Fruit fly (Drosophila melanogaster) whole organism, embryonic: ENCODE data around the gene Moca-cyp.

Source experiments
- Ada2b ChIP-seq: fragments of 200-800 bp; sonication (Bioruptor generic); IDR thresholded peaks from 2 replicates; pipeline ENCODE4 v1.3.6; 2022; ENCODE audit warnings: missing biosample characterization, missing genetic modification characterization
- Aef1 ChIP-seq: fragments of 200-800 bp; sonication (Bioruptor generic); IDR thresholded peaks from 3 replicates; pipeline ENCODE4 v1.3.6; 2022; ENCODE audit warnings: missing biosample characterization, missing genetic modification characterization
- Antp ChIP-seq: fragments of 200-800 bp; sonication (Bioruptor generic); optimal IDR thresholded peaks from 3 replicates; lab custom pipeline; 2016; ENCODE audit warnings: missing biosample characterization, missing genetic modification characterization
- B-H2 ChIP-seq: fragments of 200-800 bp; sonication (Bioruptor generic); optimal IDR thresholded peaks from 2 replicates; lab custom pipeline; 2018; ENCODE audit warnings: missing biosample characterization, mild to moderate bottlenecking, missing genetic modification characterization
- CG15011 ChIP-seq: fragments of 200-800 bp; sonication (Bioruptor generic); optimal IDR thresholded peaks from 3 replicates; lab custom pipeline; 2018; ENCODE audit warnings: missing biosample characterization, mild to moderate bottlenecking, missing genetic modification characterization
- CG15696 ChIP-seq: fragments of 200-800 bp; sonication (Bioruptor generic); optimal IDR thresholded peaks from 2 replicates; lab custom pipeline; 2019; ENCODE audit warnings: missing biosample characterization, mild to moderate bottlenecking, missing genetic modification characterization, moderate library complexity
- CG1647 ChIP-seq: fragments of 200-800 bp; sonication (Bioruptor generic); optimal IDR thresholded peaks from 3 replicates; lab custom pipeline; 2016; ENCODE audit warnings: missing biosample characterization, missing genetic modification characterization
- CG17359 ChIP-seq: fragments of 200-800 bp; sonication (Bioruptor generic); optimal IDR thresholded peaks from 3 replicates; lab custom pipeline; 2018; ENCODE audit warnings: missing biosample characterization, mild to moderate bottlenecking, missing genetic modification characterization, moderate library complexity
- CG17829 ChIP-seq: fragments of 200-800 bp; optimal IDR thresholded peaks from 2 replicates; lab custom pipeline; 2019; ENCODE audit warnings: missing biosample characterization, mild to moderate bottlenecking, missing genetic modification characterization, moderate library complexity
- CG18011 ChIP-seq: fragments of 200-800 bp; sonication (Bioruptor generic); optimal IDR thresholded peaks from 2 replicates; lab custom pipeline; 2017; ENCODE audit warnings: missing biosample characterization, missing genetic modification characterization, mild to moderate bottlenecking, moderate library complexity, missing genotype
- CG34376 ChIP-seq: fragments of 200-800 bp; sonication (Bioruptor generic); optimal IDR thresholded peaks from 2 replicates; lab custom pipeline; 2018; ENCODE audit warnings: missing biosample characterization, mild to moderate bottlenecking, missing genetic modification characterization
- CG3726 ChIP-seq: fragments of 200-800 bp; sonication (Bioruptor generic); IDR thresholded peaks from 3 replicates; pipeline ENCODE4, ENCODE4 v1.3.6; 2022; ENCODE audit warnings: missing biosample characterization, missing genetic modification characterization
- CG3847 ChIP-seq: fragments of 200-800 bp; sonication (Bioruptor generic); IDR thresholded peaks from 2 replicates; pipeline ENCODE4 v1.3.6; 2022; ENCODE audit warnings: missing biosample characterization, missing genetic modification characterization
- CG3995 ChIP-seq: fragments of 200-800 bp; sonication (Bioruptor generic); optimal IDR thresholded peaks from 3 replicates; lab custom pipeline; 2016; ENCODE audit warnings: missing biosample characterization, missing genetic modification characterization
- CG43689 ChIP-seq: fragments of 200-800 bp; sonication (Bioruptor generic); IDR thresholded peaks from 2 replicates; pipeline ENCODE4 v1.3.6; 2022; ENCODE audit warnings: missing biosample characterization, missing genetic modification characterization
- CG4730 ChIP-seq: fragments of 200-800 bp; sonication (Bioruptor generic); IDR thresholded peaks from 2 replicates; pipeline ENCODE4 v1.3.6; 2022; ENCODE audit warnings: missing biosample characterization, missing genetic modification characterization
- CG6791 ChIP-seq: fragments of 200-800 bp; sonication (Bioruptor generic); IDR thresholded peaks from 3 replicates; pipeline ENCODE4 v1.3.6; 2022; ENCODE audit warnings: missing biosample characterization, missing genetic modification characterization; ENCODE audit not compliant: partially characterized antibody
- CG8089 ChIP-seq: fragments of 200-800 bp; sonication (Bioruptor generic); optimal IDR thresholded peaks from 3 replicates; lab custom pipeline; 2016; ENCODE audit warnings: missing biosample characterization, missing genetic modification characterization
- CG9932 ChIP-seq: fragments of 200-800 bp; sonication (Bioruptor generic); IDR thresholded peaks from 2 replicates; pipeline ENCODE4 v1.3.6; 2022; ENCODE audit warnings: missing biosample characterization, missing genetic modification characterization
- CkIIα-i1 ChIP-seq: fragments of 200-800 bp; sonication (Bioruptor generic); IDR thresholded peaks from 2 replicates; pipeline ENCODE4 v1.3.6; 2022; ENCODE audit warnings: missing biosample characterization, missing genetic modification characterization
- Deaf1 ChIP-seq: fragments of 200-800 bp; optimal IDR thresholded peaks from 3 replicates; lab custom pipeline; 2019; ENCODE audit warnings: missing biosample characterization, mild to moderate bottlenecking, missing genetic modification characterization, moderate library complexity
- Doc3 ChIP-seq: fragments of 200-800 bp; sonication (Bioruptor generic); IDR thresholded peaks from 3 replicates; pipeline ENCODE4 v1.3.6; 2022; ENCODE audit warnings: missing biosample characterization, missing genetic modification characterization; ENCODE audit not compliant: partially characterized antibody
- Elba2 ChIP-seq: fragments of 200-800 bp; sonication (Bioruptor generic); optimal IDR thresholded peaks from 3 replicates; lab custom pipeline; 2016; ENCODE audit warnings: missing biosample characterization, missing genetic modification characterization
- Fer1 ChIP-seq: fragments of 200-800 bp; sonication (Bioruptor generic); optimal IDR thresholded peaks from 2 replicates; lab custom pipeline; 2017; ENCODE audit warnings: missing biosample characterization, mild to moderate bottlenecking, missing genetic modification characterization
- H2.0 ChIP-seq: fragments of 200-800 bp; sonication (Bioruptor generic); IDR thresholded peaks from 2 replicates; pipeline ENCODE4 v1.3.6; 2022; ENCODE audit warnings: missing biosample characterization, missing genetic modification characterization
- Hr3 ChIP-seq: fragments of 200-800 bp; sonication (Bioruptor generic); optimal IDR thresholded peaks from 3 replicates; lab custom pipeline; 2016; ENCODE audit warnings: missing biosample characterization, missing genetic modification characterization
- Nf-YC ChIP-seq: fragments of 200-800 bp; optimal IDR thresholded peaks from 3 replicates; lab custom pipeline; 2019; ENCODE audit warnings: missing biosample characterization, mild to moderate bottlenecking, missing genetic modification characterization, moderate library complexity
- Opbp ChIP-seq: fragments of 200-800 bp; sonication (Bioruptor generic); IDR thresholded peaks from 3 replicates; pipeline ENCODE4 v1.3.6; 2022; ENCODE audit warnings: missing biosample characterization, missing genetic modification characterization; ENCODE audit not compliant: partially characterized antibody
- Pdp1 ChIP-seq, 2 experiments: fragments of 200-800 bp; sonication (Bioruptor generic); optimal IDR thresholded peaks; 3 replicates each; lab custom pipeline; 2016; ENCODE audit warnings: missing biosample characterization in 2 of 2, missing genetic modification characterization in 2 of 2, mild to moderate bottlenecking in 1 of 2, moderate library complexity in 1 of 2
- Rfx ChIP-seq: fragments of 200-800 bp; sonication (Bioruptor generic); IDR thresholded peaks from 2 replicates; pipeline ENCODE4 v1.3.6; 2022; ENCODE audit warnings: missing biosample characterization, missing genetic modification characterization
- Scr ChIP-seq: fragments of 200-800 bp; sonication (Bioruptor generic); IDR thresholded peaks from 2 replicates; pipeline ENCODE4 v1.3.6; 2022; ENCODE audit warnings: missing biosample characterization, missing genetic modification characterization; ENCODE audit not compliant: partially characterized antibody
- Taf1 ChIP-seq: fragments of 200-800 bp; sonication (Bioruptor generic); IDR thresholded peaks from 2 replicates; pipeline ENCODE4 v1.3.6; 2022; ENCODE audit warnings: missing biosample characterization, missing genetic modification characterization
- aop ChIP-seq: fragments of 200-800 bp; sonication (Bioruptor generic); IDR thresholded peaks from 2 replicates; pipeline ENCODE4 v1.3.6; 2022; ENCODE audit warnings: missing biosample characterization, missing genetic modification characterization
- ash1 ChIP-seq: fragments of 200-800 bp; sonication (Bioruptor generic); optimal IDR thresholded peaks from 2 replicates; lab custom pipeline; 2018; ENCODE audit warnings: missing biosample characterization, mild to moderate bottlenecking, missing genetic modification characterization
- btn ChIP-seq: fragments of 200-800 bp; sonication (Bioruptor generic); optimal IDR thresholded peaks from 2 replicates; lab custom pipeline; 2016; ENCODE audit warnings: missing biosample characterization, missing genetic modification characterization
- chif ChIP-seq, 2 experiments: fragments of 200-800 bp; sonication (Bioruptor generic); optimal IDR thresholded peaks; 3 replicates each; lab custom pipeline; 2016; ENCODE audit warnings: missing biosample characterization in 2 of 2, missing genetic modification characterization in 2 of 2
- chinmo ChIP-seq: fragments of 200-800 bp; sonication (Bioruptor generic); IDR thresholded peaks from 4 replicates; pipeline ENCODE4 v1.3.6; 2022; ENCODE audit warnings: missing biosample characterization, missing genetic modification characterization; ENCODE audit not compliant: partially characterized antibody
- ci ChIP-seq: fragments of 200-800 bp; sonication (Bioruptor generic); IDR thresholded peaks from 3 replicates; pipeline ENCODE4 v1.3.6; 2022; ENCODE audit warnings: missing biosample characterization, missing genetic modification characterization
- dati ChIP-seq: fragments of 200-800 bp; sonication (Bioruptor generic); IDR thresholded peaks from 2 replicates; pipeline ENCODE4 v1.3.6; 2022; ENCODE audit warnings: missing biosample characterization, missing genetic modification characterization
- dm ChIP-seq: fragments of 200-800 bp; sonication (Bioruptor generic); optimal IDR thresholded peaks from 3 replicates; lab custom pipeline; 2016; ENCODE audit warnings: missing biosample characterization, missing genetic modification characterization
- dmrt99B ChIP-seq: fragments of 200-800 bp; sonication (Bioruptor generic); optimal IDR thresholded peaks from 2 replicates; lab custom pipeline; 2018; ENCODE audit warnings: missing biosample characterization, mild to moderate bottlenecking, missing genetic modification characterization, moderate library complexity
- eyg ChIP-seq: fragments of 200-800 bp; sonication (Bioruptor generic); optimal IDR thresholded peaks from 3 replicates; lab custom pipeline; 2016; ENCODE audit warnings: missing biosample characterization, missing genetic modification characterization
- gem ChIP-seq: fragments of 200-800 bp; sonication (Bioruptor generic); optimal IDR thresholded peaks from 2 replicates; lab custom pipeline; 2019; ENCODE audit warnings: missing biosample characterization, mild to moderate bottlenecking, missing genetic modification characterization, moderate library complexity
- gro ChIP-seq: fragments of 200-800 bp; sonication (Bioruptor generic); optimal IDR thresholded peaks from 2 replicates; lab custom pipeline; 2016; ENCODE audit warnings: missing biosample characterization, missing genetic modification characterization
- gt ChIP-seq: fragments of 200-800 bp; sonication (Bioruptor generic); IDR thresholded peaks from 2 replicates; pipeline ENCODE4 v1.3.6; 2022; ENCODE audit warnings: missing biosample characterization, missing genetic modification characterization
- h ChIP-seq: fragments of >200 bp; optimal IDR thresholded peaks from 2 replicates; lab custom pipeline; 2017
- p53 ChIP-seq: fragments of 200-800 bp; sonication (Bioruptor generic); optimal IDR thresholded peaks from 2 replicates; lab custom pipeline; 2016; ENCODE audit warnings: missing biosample characterization, missing genetic modification characterization
- prd ChIP-seq, 3 experiments: fragments of >200 bp in 2 of 3; fragments of 200-800 bp in 1 of 3; sonication (Bioruptor generic) in 1 of 3; optimal IDR thresholded peaks in 2 of 3; IDR thresholded peaks in 1 of 3; 2 replicates in 2 of 3; 3 replicates in 1 of 3; pipeline versions ENCODE4 v1.3.6 to Lab custom; 2017 to 2022; ENCODE audit warnings: missing biosample characterization in 1 of 3, missing genetic modification characterization in 1 of 3
- toy ChIP-seq: fragments of 200-800 bp; sonication (Bioruptor generic); IDR thresholded peaks from 2 replicates; pipeline ENCODE4 v1.3.6; 2022; ENCODE audit warnings: missing biosample characterization, missing genetic modification characterization
- zen ChIP-seq: fragments of 200-800 bp; sonication (Bioruptor generic); optimal IDR thresholded peaks from 3 replicates; lab custom pipeline; 2018; ENCODE audit warnings: missing biosample characterization, mild to moderate bottlenecking, missing genetic modification characterization, moderate library complexity

The Moca-cyp gene

dm6 chr3R:28326150-28326965, 13.8 kb upstream of the Moca-cyp start (continued):
- TF ChIP-seq CG3847 (no peak), CG17829 (tag; lab: Kevin White, UChicago) (peak; percentile 99), chinmo (GFP tag; lab: Robert Waterston, UW) (no peak), CG15696 (tag; lab: Kevin White, UChicago) (peak; percentile 98), Doc3 (GFP tag; lab: Robert Waterston, UW) (no peak), Scr (GFP tag; lab: Robert Waterston, UW) (no peak), Hr3 (GFP tag; lab: Kevin White, UChicago) (peak; percentile 99), Rfx (GFP tag; lab: Robert Waterston, UW) (no peak), Aef1 (no peak), B-H2 (GFP tag; lab: Kevin White, UChicago) (peak; percentile 99), CG34376 (GFP tag; lab: Kevin White, UChicago) (peak; percentile 99), prd (optimal IDR thresholded peaks at IDR 0.05; lab: Kevin White, UChicago) (no peak), prd (GFP tag; IDR thresholded peaks at IDR 0.05; lab: Robert Waterston, UW) (no peak), gem (tag; lab: Kevin White, UChicago) (peak; percentile 99), chif (GFP tag; optimal IDR thresholded peaks at IDR 0.05; lab: Kevin White, UChicago) (peak; percentile 99 to 100), ash1 (peak; percentile 98), gro (GFP tag; lab: Kevin White, UChicago) (peak; percentile 100), eyg (GFP tag; lab: Kevin White, UChicago) (peak; percentile 99), Pdp1 (GFP tag; optimal IDR thresholded peaks at IDR 0.05; lab: Kevin White, UChicago) (peak; percentile 100), CkIIα-i1 (no peak), CG1647 (peak; percentile 99), CG3995 (GFP tag; lab: Kevin White, UChicago) (peak; percentile 88), Opbp (GFP tag; lab: Robert Waterston, UW) (no peak), p53 (GFP tag; lab: Kevin White, UChicago) (peak; percentile 99), CG8089 (GFP tag; lab: Kevin White, UChicago) (peak; percentile 99), CG15011 (GFP tag; lab: Kevin White, UChicago) (peak; percentile 99), CG43689 (no peak), Ada2b (no peak), btn (GFP tag; lab: Kevin White, UChicago) (peak; percentile 99), ci (GFP tag; lab: Robert Waterston, UW) (no peak), CG18011 (GFP tag; lab: Kevin White, UChicago) (peak; percentile 94), Elba2 (GFP tag; lab: Kevin White, UChicago) (peak; percentile 97), Nf-YC (tag; lab: Kevin White, UChicago) (peak; percentile 92), aop (no peak), dm (GFP tag; lab: Kevin White, UChicago) (peak; percentile 99), Taf1 (no peak), CG9932 (GFP tag; lab: Robert Waterston, UW) (no peak), Antp (peak; percentile 100), CG6791 (GFP tag; lab: Robert Waterston, UW) (no peak), dmrt99B (tag; lab: Kevin White, UChicago) (peak; percentile 99), toy (GFP tag; lab: Robert Waterston, UW) (no peak), dati (GFP tag; lab: Robert Waterston, UW) (no peak), CG17359 (tag; lab: Kevin White, UChicago) (peak; percentile 100), CG3726 (GFP tag; lab: Robert Waterston, UW) (no peak), CG4730 (GFP tag; lab: Robert Waterston, UW) (no peak), gt (GFP tag; lab: Robert Waterston, UW) (no peak), Fer1 (GFP tag; lab: Kevin White, UChicago) (peak; percentile 100), Deaf1 (peak; percentile 92), H2.0 (no peak), zen (peak; percentile 99), h (lab: Kevin White, UChicago) (no peak)
